Worm (Caenorhabditis elegans) whole organism, early embryonic: Measurements from ENCODE around the gene clec-149.

Source experiments
- F13C5.2 ChIP-seq: sonication (generic microtip); optimal IDR thresholded peaks from 2 replicates; lab custom pipeline; 2017; ENCODE audit warnings: mild to moderate bottlenecking, missing genetic modification characterization, inconsistent platforms, missing compliant biosample characterization
- aly-1 ChIP-seq: sonication (generic microtip); optimal IDR thresholded peaks from 2 replicates; lab custom pipeline; 2016; ENCODE audit warnings: missing genetic modification characterization, missing compliant biosample characterization
- ama-1 ChIP-seq: fragments of 150-350 bp; optimal IDR thresholded peaks from 2 replicates; lab custom pipeline; 2014
- ceh-36 ChIP-seq: sonication (generic microtip); optimal IDR thresholded peaks from 2 replicates; lab custom pipeline; 2016; ENCODE audit warnings: missing genetic modification characterization, inconsistent platforms, missing compliant biosample characterization
- ets-7 ChIP-seq: sonication (generic microtip); optimal IDR thresholded peaks from 2 replicates; lab custom pipeline; 2016; ENCODE audit warnings: missing genotype, missing genetic modification characterization, missing compliant biosample characterization
- flt-1 ChIP-seq: fragments of 200-800 bp; sonication (Bioruptor generic); IDR thresholded peaks from 2 replicates; pipeline ENCODE4 v1.3.6; 2022; ENCODE audit warnings: missing genetic modification characterization, missing compliant biosample characterization
- pes-1 ChIP-seq: fragments of 200-800 bp; sonication (Bioruptor generic); IDR thresholded peaks from 2 replicates; pipeline ENCODE4 v1.3.6; 2022; ENCODE audit warnings: missing genetic modification reagents, missing genetic modification characterization, missing compliant biosample characterization
- sea-1 ChIP-seq: fragments of 200-800 bp; sonication (Bioruptor generic); conservative IDR thresholded peaks from 2 replicates; pipeline ENCODE4 v1.3.6; 2022; ENCODE audit warnings: missing genetic modification characterization, missing compliant biosample characterization
- tbx-11 ChIP-seq: fragments of 200-800 bp; sonication (Bioruptor generic); IDR thresholded peaks from 2 replicates; pipeline ENCODE4 v1.3.6; 2022; ENCODE audit warnings: missing genetic modification characterization, missing compliant biosample characterization

- TF ChIP-seq sea-1 (GFP tag; lab: Robert Waterston, UW) (0 out of 2 replicates have a peak, but pooled peaks have one; percentile 53), ama-1 (lab: Kevin White, UChicago) (peak; percentile 16), flt-1 (GFP tag; lab: Robert Waterston, UW) (peak; percentile 54), ceh-36 (tag; lab: Kevin White, UChicago) (no peak), pes-1 (GFP tag; lab: Robert Waterston, UW) (no peak), F13C5.2 (tag; lab: Kevin White, UChicago) (peak; percentile 48), tbx-11 (no peak), ets-7 (tag; lab: Kevin White, UChicago) (no peak), aly-1 (tag; lab: Kevin White, UChicago) (no peak)
These were observed 10.9 kb downstream of the clec-149 start for ce11 chrIII:833711-834442.
